Worm (Caenorhabditis elegans): ENCODE results near the gene F22B7.3.

Gene F22B7.3

ce11 chrIII:8658367-8658761 lies 9.7 kb downstream of the F22B7.3 start (continued):
- TF ChIP-seq dpl-1 (GFP tag; optimal IDR thresholded peaks at IDR 0.05) = peak; percentile 38 to 68 (median 57)
- peak; percentile 68 for TF ChIP-seq hpl-2 (GFP tag; optimal IDR thresholded peaks at IDR 0.05)
- peak; percentile 67 to 85 for TF ChIP-seq lin-35 (GFP tag; optimal IDR thresholded peaks at IDR 0.05)
- TF ChIP-seq zip-4 (GFP tag; optimal IDR thresholded peaks at IDR 0.05) = no peak
- TF ChIP-seq alr-1 (tag; optimal IDR thresholded peaks at IDR 0.05; ENCODE audit: borderline replicate concordance) = no peak
- TF ChIP-seq xbp-1 (tag; optimal IDR thresholded peaks at IDR 0.05) = peak; percentile 88
- TF ChIP-seq tbx-2 (tag; optimal IDR thresholded peaks at IDR 0.05) = peak; percentile 91
- peak; percentile 73 for TF ChIP-seq lir-3 (tag; optimal IDR thresholded peaks at IDR 0.05; ENCODE audit: poor library complexity)
- peak in 5 of 6 experiments; percentile 63 to 95 (median 91) for TF ChIP-seq elt-3 (tag; optimal IDR thresholded peaks at IDR 0.05)
- peak; percentile 96 for TF ChIP-seq nhr-90 (tag; optimal IDR thresholded peaks at IDR 0.05; ENCODE audit: poor library complexity)
- TF ChIP-seq nhr-76 (tag; optimal IDR thresholded peaks at IDR 0.05) = no peak
- peak; percentile 87 for TF ChIP-seq mef-2 (tag; optimal IDR thresholded peaks at IDR 0.05)
- TF ChIP-seq lin-14 (GFP tag; optimal IDR thresholded peaks at IDR 0.05) = peak; percentile 98
- TF ChIP-seq mep-1 (tag; optimal IDR thresholded peaks at IDR 0.05) = peak; percentile 96
- TF ChIP-seq vab-15 (tag; optimal IDR thresholded peaks at IDR 0.05) = peak; percentile 90
- peak; percentile 34; the same call in 1 of the 2 replicates for TF ChIP-seq ceh-88 (GFP tag; IDR thresholded peaks at IDR 0.05)
- TF ChIP-seq unc-30 (tag; optimal IDR thresholded peaks at IDR 0.05) = no peak
- TF ChIP-seq sox-4 (tag; optimal IDR thresholded peaks at IDR 0.05) = no peak
- TF ChIP-seq fkh-4 (tag; optimal IDR thresholded peaks at IDR 0.05; ENCODE audit: borderline replicate concordance) = no peak
- peak; percentile 74 for TF ChIP-seq grh-1 (GFP tag; IDR thresholded peaks at IDR 0.05)
- TF ChIP-seq nhr-85 (tag) = peak; percentile 99
- peak; percentile 89 for TF ChIP-seq nhr-77 (tag; optimal IDR thresholded peaks at IDR 0.05)
- TF ChIP-seq sup-37 (GFP tag; optimal IDR thresholded peaks at IDR 0.05) = peak; percentile 18
- TF ChIP-seq dsc-1 (tag; optimal IDR thresholded peaks at IDR 0.05) = peak; percentile 87
- TF ChIP-seq tlp-1 (tag; optimal IDR thresholded peaks at IDR 0.05) = no peak
- peak; percentile 71 for TF ChIP-seq C04F5.9 (tag; optimal IDR thresholded peaks at IDR 0.05)
- no peak for TF ChIP-seq pax-3 (tag; optimal IDR thresholded peaks at IDR 0.05)
- TF ChIP-seq ztf-4 (tag; optimal IDR thresholded peaks at IDR 0.05) = peak; percentile 89
- TF ChIP-seq nhr-71 (tag; optimal IDR thresholded peaks at IDR 0.05) = peak; percentile 99
- no peak for TF ChIP-seq ceh-63 (GFP tag; optimal IDR thresholded peaks at IDR 0.05)
- no peak for TF ChIP-seq nhr-11 (tag; optimal IDR thresholded peaks at IDR 0.05)
- TF ChIP-seq C16A3.4 (tag; optimal IDR thresholded peaks at IDR 0.05) = peak; percentile 81
- TF ChIP-seq unc-130 (tag; optimal IDR thresholded peaks at IDR 0.05) = peak; percentile 96
- TF ChIP-seq ama-1 (optimal IDR thresholded peaks at IDR 0.05) = peak; percentile 91
- peak; percentile 32 for TF ChIP-seq lin-39 (tag; optimal IDR thresholded peaks at IDR 0.05)
- TF ChIP-seq pag-3 (tag; optimal IDR thresholded peaks at IDR 0.05; ENCODE audit: borderline replicate concordance, insufficient read depth) = peak; percentile 55

ce11 chrIII:8663143-8663542 lies 14.5 kb downstream of the F22B7.3 start:
- TF ChIP-seq isw-1 (GFP tag; IDR thresholded peaks at IDR 0.05) = no peak
- TF ChIP-seq blmp-1 (tag; optimal IDR thresholded peaks at IDR 0.05) = peak; percentile 59
- TF ChIP-seq snu-23 (GFP tag; optimal IDR thresholded peaks at IDR 0.05) = peak; percentile 28
- TF ChIP-seq hpl-2 (GFP tag; optimal IDR thresholded peaks at IDR 0.05) = no peak
- no peak for TF ChIP-seq nhr-28 (tag; optimal IDR thresholded peaks at IDR 0.05)
- TF ChIP-seq unc-62 (GFP tag; optimal IDR thresholded peaks at IDR 0.05) = no peak
- TF ChIP-seq nhr-85 (tag) = peak; percentile 60
- TF ChIP-seq lin-14 (GFP tag; optimal IDR thresholded peaks at IDR 0.05) = peak; percentile 45
- TF ChIP-seq skn-1 (tag; optimal IDR thresholded peaks at IDR 0.05) = no peak
- no peak for TF ChIP-seq xbp-1 (tag; optimal IDR thresholded peaks at IDR 0.05)
- no peak for TF ChIP-seq nhr-77 (tag; optimal IDR thresholded peaks at IDR 0.05)
- TF ChIP-seq mep-1 (tag; optimal IDR thresholded peaks at IDR 0.05) = peak; percentile 1
- TF ChIP-seq dsc-1 (tag; optimal IDR thresholded peaks at IDR 0.05) = no peak
- TF ChIP-seq C04F5.9 (tag; optimal IDR thresholded peaks at IDR 0.05) = no peak
- peak in 1 of 2 experiments; percentile 3 for TF ChIP-seq lsy-2 (tag; optimal IDR thresholded peaks at IDR 0.05)
- no peak for TF ChIP-seq vab-15 (tag; optimal IDR thresholded peaks at IDR 0.05)
- no peak for TF ChIP-seq Y116A8C.19 (tag; optimal IDR thresholded peaks at IDR 0.05; ENCODE audit: borderline replicate concordance)
- TF ChIP-seq nhr-11 (tag; optimal IDR thresholded peaks at IDR 0.05) = no peak
- peak; percentile 1 for TF ChIP-seq nhr-71 (tag; optimal IDR thresholded peaks at IDR 0.05)
- peak in 1 of 2 experiments; percentile 17 for TF ChIP-seq efl-1 (optimal IDR thresholded peaks at IDR 0.05)
- TF ChIP-seq efl-1 (GFP tag; optimal IDR thresholded peaks at IDR 0.05 in 1 of 2) = no peak
- no peak for TF ChIP-seq lin-39 (tag; optimal IDR thresholded peaks at IDR 0.05)
- TF ChIP-seq unc-98 (GFP tag; IDR thresholded peaks at IDR 0.05) = no peak
- no peak for TF ChIP-seq hlh-4 (tag; optimal IDR thresholded peaks at IDR 0.05)
- TF ChIP-seq ceh-8 (GFP tag; optimal IDR thresholded peaks at IDR 0.05) = no peak
- TF ChIP-seq nhr-12 (tag; optimal IDR thresholded peaks at IDR 0.05) = no peak
- TF ChIP-seq zip-4 (GFP tag; optimal IDR thresholded peaks at IDR 0.05) = no peak

All from whole organism, L1 larva.